Worm (Caenorhabditis elegans): ENCODE measurements around the gene R04B5.11.

Gene R04B5.11

ce11 chrV:10042254-10042653 lies 48.8 kb downstream of the R04B5.11 start (continued):
- TF ChIP-seq ama-1 (optimal IDR thresholded peaks at IDR 0.05) (no peak), ama-1 (GFP tag; optimal IDR thresholded peaks at IDR 0.05) (no peak), hmg-1.2 (GFP tag; IDR thresholded peaks at IDR 0.05) (peak; percentile 94), tbp1 (GFP tag; optimal IDR thresholded peaks at IDR 0.05) (peak; percentile 21), tbx-9 (tag; optimal IDR thresholded peaks at IDR 0.05; ENCODE audit: borderline replicate concordance) (no peak), Y95B8A.8 (GFP tag; IDR thresholded peaks at IDR 0.05) (no peak), attf-6 (GFP tag; IDR thresholded peaks at IDR 0.05) (no peak), attf-5 (GFP tag; optimal IDR thresholded peaks at IDR 0.05) (no peak), snpc-4 (GFP tag; optimal IDR thresholded peaks at IDR 0.05) (no peak), snpc-4 (tag; optimal IDR thresholded peaks at IDR 0.05) (no peak), cebp-1 (GFP tag; IDR thresholded peaks at IDR 0.05) (no peak), cebp-1 (tag; optimal IDR thresholded peaks at IDR 0.05) (peak; percentile 50), rpc-1 (optimal IDR thresholded peaks at IDR 0.05) (no peak), rpc-1 (tag; optimal IDR thresholded peaks at IDR 0.05) (no peak), ztf-18 (tag; optimal IDR thresholded peaks at IDR 0.05) (no peak), snpc-1.1 (tag; optimal IDR thresholded peaks at IDR 0.05; ENCODE audit: insufficient read depth) (no peak), snpc-3.4 (tag; optimal IDR thresholded peaks at IDR 0.05) (no peak), hmg-20 (GFP tag; IDR thresholded peaks at IDR 0.05) (no peak), hrde-1 (tag; optimal IDR thresholded peaks at IDR 0.05; ENCODE audit: borderline replicate concordance) (no peak), K12H6.12 (tag; optimal IDR thresholded peaks at IDR 0.05) (peak; percentile 53), hsf-1 (GFP tag; IDR thresholded peaks at IDR 0.05) (no peak), bed-2 (GFP tag; IDR thresholded peaks at IDR 0.05) (no peak), ceh-40 (GFP tag; IDR thresholded peaks at IDR 0.05) (no peak), sdz-38 (tag; optimal IDR thresholded peaks at IDR 0.05) (no peak), unc-62 (GFP tag; optimal IDR thresholded peaks at IDR 0.05) (peak; percentile 6), ceh-58 (GFP tag; IDR thresholded peaks at IDR 0.05) (no peak), mes-4 (tag; optimal IDR thresholded peaks at IDR 0.05) (no peak), ZK185.1 (tag; optimal IDR thresholded peaks at IDR 0.05; ENCODE audit: poor library complexity, severe bottlenecking) (no peak), Y79H2A.3 (GFP tag; conservative IDR thresholded peaks at IDR 0.05) (no peak), ceh-27 (GFP tag; optimal IDR thresholded peaks at IDR 0.05) (peak; percentile 23), ekl-4 (GFP tag; IDR thresholded peaks at IDR 0.05) (no peak), sea-2 (GFP tag; IDR thresholded peaks at IDR 0.05) (no peak), F57C9.4 (tag; optimal IDR thresholded peaks at IDR 0.05) (no peak), B0261.1 (tag; optimal IDR thresholded peaks at IDR 0.05) (no peak), ztf-25 (GFP tag; IDR thresholded peaks at IDR 0.05) (no peak), dpff-1 (tag; optimal IDR thresholded peaks at IDR 0.05) (no peak), lir-1 (GFP tag; conservative IDR thresholded peaks at IDR 0.05) (no peak), atf-7 (tag; optimal IDR thresholded peaks at IDR 0.05) (no peak), dox-1 (GFP tag; IDR thresholded peaks at IDR 0.05) (peak; percentile 36; the same call in 1 of the 2 replicates), pbrm-1 (GFP tag; IDR thresholded peaks at IDR 0.05) (peak; percentile 55), lin-54 (GFP tag; optimal IDR thresholded peaks at IDR 0.05) (peak; percentile 5)

- TF ChIP-seq hmg-1.2 (GFP tag; IDR thresholded peaks at IDR 0.05) (peak; percentile 12; the same call in 1 of the 2 replicates), lin-35 (GFP tag; optimal IDR thresholded peaks at IDR 0.05) (peak in 1 of 3 experiments; percentile 21), K12H6.12 (tag; optimal IDR thresholded peaks at IDR 0.05) (peak; percentile 47), aptf-3 (GFP tag; IDR thresholded peaks at IDR 0.05) (no peak), ceh-27 (GFP tag; optimal IDR thresholded peaks at IDR 0.05) (peak; percentile 50), F37B4.10 (GFP tag; IDR thresholded peaks at IDR 0.05) (no peak), gei-17 (GFP tag; optimal IDR thresholded peaks at IDR 0.05) (no peak), cebp-1 (GFP tag; IDR thresholded peaks at IDR 0.05) (no peak), cebp-1 (tag; optimal IDR thresholded peaks at IDR 0.05) (peak; percentile 20), ztf-28 (GFP tag; IDR thresholded peaks at IDR 0.05) (0 out of 2 replicates have a peak, but pooled peaks have one; percentile 7), lin-26 (GFP tag; IDR thresholded peaks at IDR 0.05) (no peak), sptf-2 (GFP tag; optimal IDR thresholded peaks at IDR 0.05) (no peak), ceh-40 (GFP tag; IDR thresholded peaks at IDR 0.05) (no peak), bed-2 (GFP tag; IDR thresholded peaks at IDR 0.05) (no peak), chd-7 (tag; optimal IDR thresholded peaks at IDR 0.05) (no peak), lir-1 (GFP tag; conservative IDR thresholded peaks at IDR 0.05) (peak; percentile 92), nhr-80 (tag; optimal IDR thresholded peaks at IDR 0.05) (peak; percentile 9), ztf-26 (tag; optimal IDR thresholded peaks at IDR 0.05) (no peak), tbx-9 (tag; optimal IDR thresholded peaks at IDR 0.05; ENCODE audit: borderline replicate concordance) (no peak)
Measured at ce11 chrV:10041484-10041883, 49.6 kb downstream of the R04B5.11 start.
